Worm (Caenorhabditis elegans): ENCODE results near the gene F09B12.7.

ce11 chrX:15076909-15077308 lies 18.0 kb downstream of the F09B12.7 start:
- TF ChIP-seq ztf-23 (GFP tag; IDR thresholded peaks at IDR 0.05): no peak
- TF ChIP-seq ref-1 (GFP tag; conservative IDR thresholded peaks at IDR 0.05): no peak
- no peak for TF ChIP-seq T22C8.4 (GFP tag; IDR thresholded peaks at IDR 0.05)
- TF ChIP-seq ztf-29 (GFP tag; IDR thresholded peaks at IDR 0.05): no peak
- TF ChIP-seq tab-1 (GFP tag; IDR thresholded peaks at IDR 0.05): no peak
- TF ChIP-seq flt-1 (GFP tag; IDR thresholded peaks at IDR 0.05): no peak
- TF ChIP-seq klf-2 (GFP tag; conservative IDR thresholded peaks at IDR 0.05): no peak
- TF ChIP-seq med-1 (GFP tag; optimal IDR thresholded peaks at IDR 0.05; ENCODE audit: insufficient read depth): no peak
